Fruit fly (Drosophila melanogaster) whole organism, embryonic: ENCODE results near the gene CG44261.

Experiments
- CTCF ChIP-seq: fragments of 200-800 bp; sonication (Bioruptor generic); optimal IDR thresholded peaks from 2 replicates; lab custom pipeline; 2017; ENCODE audit warnings: missing biosample characterization, mild to moderate bottlenecking, missing genetic modification characterization, moderate library complexity
- danr ChIP-seq: fragments of 200-800 bp; sonication (Bioruptor generic); IDR thresholded peaks from 2 replicates; pipeline ENCODE4 v1.3.6; 2022; ENCODE audit warnings: missing biosample characterization, missing genetic modification characterization

- no peak for TF ChIP-seq danr (GFP tag; lab: Robert Waterston, UW)
- TF ChIP-seq CTCF: no peak
Measured at dm6 chr3R:9433270-9433669, 25.3 kb upstream of the CG44261 start.
